Fruit fly (Drosophila melanogaster) whole organism, wandering third instar larva: Measurements from ENCODE around the gene CG33932.
A peak's percentile ranks its signal among the peaks of the same experiment; 100 is the strongest.

Experiments
- Abd-B ChIP-seq: fragments of >200 bp; optimal IDR thresholded peaks from 2 replicates; lab custom pipeline; 2017; ENCODE audit warnings: missing biosample characterization, missing genetic modification characterization
- CG9705 ChIP-seq: fragments of 200-800 bp; sonication (Bioruptor generic); optimal IDR thresholded peaks from 2 replicates; lab custom pipeline; 2018; ENCODE audit warnings: missing biosample characterization, mild to moderate bottlenecking, missing genetic modification characterization
- CrebA ChIP-seq: fragments of 200-800 bp; sonication (Bioruptor generic); optimal IDR thresholded peaks from 2 replicates; lab custom pipeline; 2016; ENCODE audit warnings: missing biosample characterization, mild to moderate bottlenecking, missing genetic modification characterization, borderline replicate concordance
- Dfd ChIP-seq: fragments of >200 bp; optimal IDR thresholded peaks from 2 replicates; lab custom pipeline; 2017; ENCODE audit warnings: missing biosample characterization, missing genetic modification characterization
- Dif ChIP-seq: fragments of 200-275, 200-300 bp; sonication (Bioruptor generic); optimal IDR thresholded peaks from 2 replicates; lab custom pipeline; 2018; ENCODE audit warnings: missing biosample characterization, missing genetic modification characterization; ENCODE audit not compliant: partially characterized antibody
- GATAd ChIP-seq: sonication (Bioruptor generic); optimal IDR thresholded peaks from 2 replicates; lab custom pipeline; 2016; ENCODE audit warnings: missing biosample characterization, missing genetic modification characterization
- HLH106 ChIP-seq: fragments of 200-800 bp; optimal IDR thresholded peaks from 3 replicates; lab custom pipeline; 2019; ENCODE audit warnings: missing biosample characterization, mild to moderate bottlenecking, missing genetic modification characterization, moderate library complexity
- Hnf4 ChIP-seq: fragments of 200-800 bp; sonication (Bioruptor generic); optimal IDR thresholded peaks from 2 replicates; lab custom pipeline; 2016; ENCODE audit warnings: missing biosample characterization, mild to moderate bottlenecking, missing genetic modification characterization
- Hr78 ChIP-seq: fragments of >200 bp; optimal IDR thresholded peaks from 2 replicates; lab custom pipeline; 2017; ENCODE audit warnings: missing biosample characterization, missing genetic modification characterization
- Hr83 ChIP-seq: fragments of 200-300 bp; sonication (Bioruptor generic); optimal IDR thresholded peaks from 2 replicates; lab custom pipeline; 2016; ENCODE audit warnings: missing biosample characterization, mild to moderate bottlenecking, missing genetic modification characterization, moderate library complexity; ENCODE audit not compliant: poor library complexity, severe bottlenecking
- Jra ChIP-seq: sonication (Bioruptor generic); optimal IDR thresholded peaks from 2 replicates; lab custom pipeline; 2016; ENCODE audit warnings: missing biosample characterization, missing genetic modification characterization
- Mio ChIP-seq: sonication (Bioruptor generic); optimal IDR thresholded peaks from 2 replicates; lab custom pipeline; 2016; ENCODE audit warnings: missing biosample characterization, missing genetic modification characterization
- Myc ChIP-seq: fragments of >200 bp; optimal IDR thresholded peaks from 2 replicates; lab custom pipeline; 2017
- N ChIP-seq: fragments of >200 bp; optimal IDR thresholded peaks from 2 replicates; lab custom pipeline; 2018; ENCODE audit warnings: missing biosample characterization, missing external identifiers, missing genetic modification characterization
- OdsH ChIP-seq: fragments of 200-800 bp; sonication (Bioruptor generic); optimal IDR thresholded peaks from 2 replicates; lab custom pipeline; 2016; ENCODE audit warnings: missing biosample characterization, mild to moderate bottlenecking, missing genetic modification characterization
- Rel ChIP-seq, 2 experiments: fragments of 200-800 bp; sonication (Bioruptor generic) in 1 of 2; optimal IDR thresholded peaks; 2 replicates in 1 of 2; 3 replicates in 1 of 2; lab custom pipeline; 2016 to 2019; ENCODE audit warnings: mild to moderate bottlenecking in 2 of 2, missing biosample characterization in 2 of 2, missing genetic modification characterization in 2 of 2, moderate library complexity in 1 of 2
- Sp1 ChIP-seq: fragments of 200-800 bp; sonication (Bioruptor generic); optimal IDR thresholded peaks from 3 replicates; lab custom pipeline; 2019; ENCODE audit warnings: missing biosample characterization, mild to moderate bottlenecking, missing genetic modification characterization, moderate library complexity
- Vsx2 ChIP-seq: fragments of 200-300, 225-300 bp; sonication (Bioruptor generic); optimal IDR thresholded peaks from 2 replicates; lab custom pipeline; 2018; ENCODE audit warnings: missing biosample characterization, missing genetic modification characterization; ENCODE audit not compliant: partially characterized antibody
- br ChIP-seq: fragments of 200-800 bp; sonication (Bioruptor generic); optimal IDR thresholded peaks from 2 replicates; lab custom pipeline; 2016; ENCODE audit warnings: missing biosample characterization, missing genetic modification characterization
- brk ChIP-seq: fragments of 200-800 bp; sonication (Bioruptor generic); optimal IDR thresholded peaks from 2 replicates; lab custom pipeline; 2016; ENCODE audit warnings: missing biosample characterization, mild to moderate bottlenecking, missing genetic modification characterization
- dl ChIP-seq, 2 experiments: fragments of 175-275, 200-275 bp in 1 of 2; fragments of 200-275 bp in 1 of 2; sonication (Bioruptor generic); optimal IDR thresholded peaks; lab custom pipeline; 2018; ENCODE audit warnings: mild to moderate bottlenecking in 2 of 2, missing biosample characterization in 2 of 2, missing genetic modification characterization in 2 of 2, moderate library complexity in 2 of 2; ENCODE audit not compliant: partially characterized antibody in 2 of 2, insufficient read depth in 1 of 2
- dsf ChIP-seq: sonication (Bioruptor generic); optimal IDR thresholded peaks from 2 replicates; lab custom pipeline; 2016; ENCODE audit warnings: missing biosample characterization, missing genetic modification characterization, borderline replicate concordance
- ey ChIP-seq: fragments of 200-800 bp; sonication (Bioruptor generic); optimal IDR thresholded peaks from 2 replicates; lab custom pipeline; 2016; ENCODE audit warnings: missing biosample characterization, missing genetic modification characterization
- foxo ChIP-seq, 2 experiments: fragments of 200-800 bp; sonication (Bioruptor generic); optimal IDR thresholded peaks; 2 replicates in 1 of 2; 3 replicates in 1 of 2; lab custom pipeline; 2016 to 2017; ENCODE audit warnings: missing biosample characterization in 2 of 2, missing genetic modification characterization in 2 of 2
- fru ChIP-seq: fragments of 200-800 bp; sonication (Bioruptor generic); optimal IDR thresholded peaks from 3 replicates; lab custom pipeline; 2016; ENCODE audit warnings: missing biosample characterization, mild to moderate bottlenecking, missing genetic modification characterization
- h ChIP-seq: fragments of 200-800 bp; sonication (Bioruptor generic); optimal IDR thresholded peaks from 3 replicates; lab custom pipeline; 2016; ENCODE audit warnings: missing biosample characterization, mild to moderate bottlenecking, missing genetic modification characterization
- lola ChIP-seq: fragments of >200 bp; optimal IDR thresholded peaks from 2 replicates; lab custom pipeline; 2017; ENCODE audit warnings: missing biosample characterization, missing genetic modification characterization
- pan ChIP-seq: fragments of >200 bp; optimal IDR thresholded peaks from 2 replicates; lab custom pipeline; 2017
- psq ChIP-seq: fragments of 200-800 bp; sonication (Bioruptor generic); optimal IDR thresholded peaks from 3 replicates; lab custom pipeline; 2017; ENCODE audit warnings: missing biosample characterization, mild to moderate bottlenecking, missing genetic modification characterization, moderate library complexity
- rgr ChIP-seq: fragments of 200-800 bp; sonication (Bioruptor generic); optimal IDR thresholded peaks from 3 replicates; lab custom pipeline; 2016; ENCODE audit warnings: missing biosample characterization, mild to moderate bottlenecking, missing genetic modification characterization
- sage ChIP-seq: fragments of 200-800 bp; sonication (Bioruptor generic); optimal IDR thresholded peaks from 2 replicates; lab custom pipeline; 2016; ENCODE audit warnings: missing biosample characterization, mild to moderate bottlenecking, missing genetic modification characterization
- tai ChIP-seq: sonication (Bioruptor generic); optimal IDR thresholded peaks from 2 replicates; lab custom pipeline; 2016; ENCODE audit warnings: missing biosample characterization, missing genetic modification characterization
- usp ChIP-seq: fragments of >200 bp; optimal IDR thresholded peaks from 2 replicates; lab custom pipeline; 2017; ENCODE audit warnings: missing biosample characterization, missing genetic modification characterization
- woc ChIP-seq: sonication (Bioruptor generic); optimal IDR thresholded peaks from 2 replicates; lab custom pipeline; 2016; ENCODE audit warnings: missing biosample characterization, mild to moderate bottlenecking, missing genetic modification characterization

CG33932 gene

dm6 chrX:19748565-19748964 is 4.3 kb downstream of the CG33932 start:
- TF ChIP-seq foxo (GFP tag; optimal IDR thresholded peaks at IDR 0.05; lab: Kevin White, UChicago) = peak in 1 of 2 experiments; percentile 31
- TF ChIP-seq rgr (GFP tag; lab: Kevin White, UChicago) = no peak
- no peak for TF ChIP-seq Sp1 (GFP tag; lab: Kevin White, UChicago)
- TF ChIP-seq Myc (lab: Kevin White, UChicago) = no peak
- TF ChIP-seq GATAd (GFP tag; lab: Kevin White, UChicago) = no peak
- TF ChIP-seq dsf (GFP tag; lab: Kevin White, UChicago) = no peak
- TF ChIP-seq, all 38 proteins: peak for 1

- peak; percentile 34 for TF ChIP-seq fru (GFP tag; lab: Kevin White, UChicago)
- TF ChIP-seq CG9705 (GFP tag; lab: Kevin White, UChicago) = no peak
- no peak for TF ChIP-seq Hnf4 (GFP tag; lab: Kevin White, UChicago)
- TF ChIP-seq psq (GFP tag; lab: Kevin White, UChicago) = peak; percentile 7
- TF ChIP-seq tai (GFP tag; lab: Kevin White, UChicago) = no peak
- TF ChIP-seq OdsH (GFP tag; lab: Kevin White, UChicago) = peak; percentile 22
- TF ChIP-seq HLH106 (tag; lab: Kevin White, UChicago) = peak; percentile 9
- TF ChIP-seq pan (lab: Kevin White, UChicago) = no peak
- peak; percentile 88 for TF ChIP-seq Myc (lab: Kevin White, UChicago)
- peak; percentile 47 for TF ChIP-seq Sp1 (GFP tag; lab: Kevin White, UChicago)
- peak; percentile 28 for TF ChIP-seq h (GFP tag; lab: Kevin White, UChicago)
- TF ChIP-seq Vsx2 (GFP tag; lab: Kevin White, UChicago) = no peak
- no peak for TF ChIP-seq dl (GFP tag; optimal IDR thresholded peaks at IDR 0.05; lab: Kevin White, UChicago; ENCODE audit: insufficient read depth in 1 of 2, partially characterized antibody in 2 of 2)
- TF ChIP-seq woc (GFP tag; lab: Kevin White, UChicago) = peak; percentile 9
- no peak for TF ChIP-seq Dif (GFP tag; lab: Kevin White, UChicago)
- no peak for TF ChIP-seq Abd-B (GFP tag; lab: Kevin White, UChicago)
- no peak for TF ChIP-seq Mio (GFP tag; lab: Kevin White, UChicago)
- no peak for TF ChIP-seq Jra
- TF ChIP-seq br (GFP tag; lab: Kevin White, UChicago) = peak; percentile 27
- TF ChIP-seq lola = no peak
- no peak for TF ChIP-seq Rel (GFP tag; optimal IDR thresholded peaks at IDR 0.05; lab: Kevin White, UChicago)
- peak; percentile 15 for TF ChIP-seq Rel (tag; optimal IDR thresholded peaks at IDR 0.05; lab: Kevin White, UChicago)
- no peak for TF ChIP-seq dsf (GFP tag; lab: Kevin White, UChicago)
- no peak for TF ChIP-seq GATAd (GFP tag; lab: Kevin White, UChicago)
- TF ChIP-seq ey (GFP tag; lab: Kevin White, UChicago) = no peak
- peak; percentile 0 for TF ChIP-seq rgr (GFP tag; lab: Kevin White, UChicago)
- TF ChIP-seq usp (GFP tag; lab: Kevin White, UChicago) = no peak
Observed at dm6 chrX:19750626-19751149, 6.5 kb downstream of the CG33932 start, which contains the start of gene Abcd3. Gene Abcd3 (plus strand): TSS chrX:19750770.

- TF ChIP-seq Dfd (GFP tag; lab: Kevin White, UChicago) (no peak), fru (GFP tag; lab: Kevin White, UChicago) (no peak), tai (GFP tag; lab: Kevin White, UChicago) (no peak)
Observed at dm6 chrX:19752344-19752743, 8.1 kb downstream of the CG33932 start.

- TF ChIP-seq psq (GFP tag; lab: Kevin White, UChicago) = no peak
- no peak for TF ChIP-seq Abd-B (GFP tag; lab: Kevin White, UChicago)
- TF ChIP-seq pan (lab: Kevin White, UChicago) = no peak
- no peak for TF ChIP-seq brk (GFP tag; lab: Kevin White, UChicago)
- no peak for TF ChIP-seq dl (GFP tag; optimal IDR thresholded peaks at IDR 0.05; lab: Kevin White, UChicago; ENCODE audit: insufficient read depth in 1 of 2, partially characterized antibody in 2 of 2)
- TF ChIP-seq Vsx2 (GFP tag; lab: Kevin White, UChicago) = no peak
- TF ChIP-seq Dfd (GFP tag; lab: Kevin White, UChicago) = no peak
- no peak for TF ChIP-seq Mio (GFP tag; lab: Kevin White, UChicago)
- TF ChIP-seq tai (GFP tag; lab: Kevin White, UChicago) = no peak
Observed at dm6 chrX:19753710-19754109, 9.5 kb downstream of the CG33932 start.

- TF ChIP-seq CrebA (GFP tag; lab: Kevin White, UChicago) (no peak), Hr78 (GFP tag; lab: Kevin White, UChicago) (no peak), tai (GFP tag; lab: Kevin White, UChicago) (no peak), N (GFP tag; lab: Kevin White, UChicago) (no peak), dl (GFP tag; optimal IDR thresholded peaks at IDR 0.05; lab: Kevin White, UChicago; ENCODE audit: insufficient read depth in 1 of 2, partially characterized antibody in 2 of 2) (peak in 1 of 2 experiments; percentile 44), Dif (GFP tag; lab: Kevin White, UChicago) (peak; percentile 63), fru (GFP tag; lab: Kevin White, UChicago) (no peak), Hr83 (GFP tag; lab: Kevin White, UChicago) (peak; percentile 38), br (GFP tag; lab: Kevin White, UChicago) (no peak), Mio (GFP tag; lab: Kevin White, UChicago) (no peak), lola (no peak), brk (GFP tag; lab: Kevin White, UChicago) (no peak), ey (GFP tag; lab: Kevin White, UChicago) (no peak), Abd-B (GFP tag; lab: Kevin White, UChicago) (no peak), sage (GFP tag; lab: Kevin White, UChicago) (no peak), Sp1 (GFP tag; lab: Kevin White, UChicago) (no peak), OdsH (GFP tag; lab: Kevin White, UChicago) (no peak), h (GFP tag; lab: Kevin White, UChicago) (peak; percentile 14), pan (lab: Kevin White, UChicago) (no peak), foxo (GFP tag; optimal IDR thresholded peaks at IDR 0.05; lab: Kevin White, UChicago) (no peak)
- TF ChIP-seq, all 38 proteins: peak for 4
Observed at dm6 chrX:19754152-19754579, 9.9 kb downstream of the CG33932 start.
